Fruit fly (Drosophila melanogaster): ENCODE results near the gene CG13075.

Gene CG13075

dm6 chr3L:16053026-16053556 is 30.7 kb upstream of the CG13075 start:
- TF ChIP-seq insv (optimal IDR thresholded peaks at IDR 0.05) (no peak), Myc (optimal IDR thresholded peaks at IDR 0.05) (no peak)

- TF ChIP-seq Sin3A (optimal IDR thresholded peaks at IDR 0.05) (no peak), psq (optimal IDR thresholded peaks at IDR 0.05) (no peak), h (optimal IDR thresholded peaks at IDR 0.05) (no peak), insv (optimal IDR thresholded peaks at IDR 0.05) (no peak), ttk (optimal IDR thresholded peaks at IDR 0.05) (no peak), Myc (optimal IDR thresholded peaks at IDR 0.05) (no peak)
Measured at dm6 chr3L:16054095-16054494, 29.7 kb upstream of the CG13075 start.

- TF ChIP-seq ttk (optimal IDR thresholded peaks at IDR 0.05) (no peak), insv (optimal IDR thresholded peaks at IDR 0.05) (no peak), psq (optimal IDR thresholded peaks at IDR 0.05) (no peak), Myc (optimal IDR thresholded peaks at IDR 0.05) (no peak), h (optimal IDR thresholded peaks at IDR 0.05) (no peak), Sin3A (optimal IDR thresholded peaks at IDR 0.05) (no peak)
Measured at dm6 chr3L:16056101-16056891, 27.5 kb upstream of the CG13075 start.

dm6 chr3L:16060806-16061600 is 22.8 kb upstream of the CG13075 start:
- no peak for TF ChIP-seq ttk (optimal IDR thresholded peaks at IDR 0.05)
- TF ChIP-seq Sin3A (optimal IDR thresholded peaks at IDR 0.05) = no peak
- TF ChIP-seq Myc (optimal IDR thresholded peaks at IDR 0.05) = no peak
- no peak for TF ChIP-seq h (optimal IDR thresholded peaks at IDR 0.05)
- TF ChIP-seq psq (optimal IDR thresholded peaks at IDR 0.05) = no peak
- no peak for TF ChIP-seq insv (optimal IDR thresholded peaks at IDR 0.05)

dm6 chr3L:16082251-16082650 is 1.5 kb upstream of the CG13075 start, which contains the start of gene CG33258:
Gene CG33258 (plus strand): TSS chr3L:16082551.
- no peak for TF ChIP-seq Myc (optimal IDR thresholded peaks at IDR 0.05)
- TF ChIP-seq psq (optimal IDR thresholded peaks at IDR 0.05) = no peak
- no peak for TF ChIP-seq insv (optimal IDR thresholded peaks at IDR 0.05)
- no peak for TF ChIP-seq h (optimal IDR thresholded peaks at IDR 0.05)
- TF ChIP-seq Sin3A (optimal IDR thresholded peaks at IDR 0.05) = no peak
- no peak for TF ChIP-seq ttk (optimal IDR thresholded peaks at IDR 0.05)

dm6 chr3L:16087323-16087816 is 3.6 kb downstream of the CG13075 start, which contains the start of gene Tasp1:
Gene Tasp1 (minus strand): TSS chr3L:16087525.
- TF ChIP-seq insv (optimal IDR thresholded peaks at IDR 0.05) (no peak), ttk (optimal IDR thresholded peaks at IDR 0.05) (no peak), Myc (optimal IDR thresholded peaks at IDR 0.05) (no peak), psq (optimal IDR thresholded peaks at IDR 0.05) (no peak), h (optimal IDR thresholded peaks at IDR 0.05) (no peak), Sin3A (optimal IDR thresholded peaks at IDR 0.05) (no peak)

dm6 chr3L:16090330-16090803 is 6.6 kb downstream of the CG13075 start, which contains the start of the genes CG5235 and ClC-c:
Gene CG5235 (minus strand): TSS chr3L:16090392.
Gene ClC-c (plus strand): TSS chr3L:16090454.
- TF ChIP-seq Sin3A (optimal IDR thresholded peaks at IDR 0.05) (no peak), insv (optimal IDR thresholded peaks at IDR 0.05) (no peak), psq (optimal IDR thresholded peaks at IDR 0.05) (no peak), h (optimal IDR thresholded peaks at IDR 0.05) (no peak), ttk (optimal IDR thresholded peaks at IDR 0.05) (no peak), Myc (optimal IDR thresholded peaks at IDR 0.05) (no peak)

- TF ChIP-seq insv (optimal IDR thresholded peaks at IDR 0.05) = no peak
- TF ChIP-seq psq (optimal IDR thresholded peaks at IDR 0.05) = no peak
- TF ChIP-seq h (optimal IDR thresholded peaks at IDR 0.05) = no peak
- no peak for TF ChIP-seq ttk (optimal IDR thresholded peaks at IDR 0.05)
- no peak for TF ChIP-seq Sin3A (optimal IDR thresholded peaks at IDR 0.05)
- no peak for TF ChIP-seq Myc (optimal IDR thresholded peaks at IDR 0.05)
Measured at dm6 chr3L:16097393-16097884, 13.6 kb downstream of the CG13075 start, which contains the start of the genes CG13074 and ATPsynbetaL. Gene CG13074 (minus strand): TSS chr3L:16097493. Gene ATPsynbetaL (plus strand): TSS chr3L:16097834.

dm6 chr3L:16100059-16100458 is 16.3 kb downstream of the CG13075 start, which contains the start of gene IleRS-m:
Gene IleRS-m (plus strand): TSS chr3L:16100280.
- TF ChIP-seq h (optimal IDR thresholded peaks at IDR 0.05) = no peak
- TF ChIP-seq psq (optimal IDR thresholded peaks at IDR 0.05) = no peak
- no peak for TF ChIP-seq ttk (optimal IDR thresholded peaks at IDR 0.05)
- no peak for TF ChIP-seq insv (optimal IDR thresholded peaks at IDR 0.05)
- no peak for TF ChIP-seq Sin3A (optimal IDR thresholded peaks at IDR 0.05)
- TF ChIP-seq Myc (optimal IDR thresholded peaks at IDR 0.05) = no peak

dm6 chr3L:16105528-16105927 is 21.7 kb downstream of the CG13075 start, which contains the start of the genes IntS9 and CG43295:
Gene IntS9 (minus strand): TSS chr3L:16105627.
Gene CG43295 (plus strand): TSS chr3L:16105852.
- TF ChIP-seq h (optimal IDR thresholded peaks at IDR 0.05) = no peak
- TF ChIP-seq ttk (optimal IDR thresholded peaks at IDR 0.05) = no peak
- no peak for TF ChIP-seq insv (optimal IDR thresholded peaks at IDR 0.05)
- no peak for TF ChIP-seq Sin3A (optimal IDR thresholded peaks at IDR 0.05)

dm6 chr3L:16112069-16112820 is 28.5 kb downstream of the CG13075 start, which contains the start of gene Zn72D:
Gene Zn72D (minus strand): TSS chr3L:16112626.
- TF ChIP-seq Sin3A (optimal IDR thresholded peaks at IDR 0.05) (no peak), psq (optimal IDR thresholded peaks at IDR 0.05) (no peak), insv (optimal IDR thresholded peaks at IDR 0.05) (no peak), ttk (optimal IDR thresholded peaks at IDR 0.05) (no peak), Myc (optimal IDR thresholded peaks at IDR 0.05) (no peak), h (optimal IDR thresholded peaks at IDR 0.05) (no peak)
